Fruit fly (Drosophila melanogaster) whole organism, pupa: Measurements from ENCODE around the gene CG6051.

Experiments
- CG10348 ChIP-seq: fragments of 200-800 bp; sonication (Bioruptor generic); IDR thresholded peaks from 2 replicates; pipeline ENCODE4 v1.3.6; 2022; ENCODE audit warnings: missing biosample characterization, missing genetic modification characterization
- CG12605 ChIP-seq: fragments of 200-800 bp; sonication (Bioruptor generic); IDR thresholded peaks from 2 replicates; pipeline ENCODE4 v1.3.6; 2022; ENCODE audit warnings: missing biosample characterization, missing genetic modification characterization
- CG13204 ChIP-seq: fragments of 200-800 bp; sonication (Bioruptor generic); optimal IDR thresholded peaks from 2 replicates; lab custom pipeline; 2018; ENCODE audit warnings: missing biosample characterization, mild to moderate bottlenecking, missing genetic modification characterization, moderate library complexity
- CG14655 ChIP-seq: fragments of 200-800 bp; sonication (Bioruptor generic); optimal IDR thresholded peaks from 3 replicates; lab custom pipeline; 2017; ENCODE audit warnings: mild to moderate bottlenecking, missing biosample characterization, missing genetic modification reagents, missing genetic modification characterization
- CG15710 ChIP-seq: fragments of 200-800 bp; sonication (Bioruptor generic); optimal IDR thresholded peaks from 2 replicates; lab custom pipeline; 2018; ENCODE audit warnings: missing biosample characterization, mild to moderate bottlenecking, missing genetic modification characterization, moderate library complexity
- CG17806 ChIP-seq: fragments of 200-800 bp; sonication (Bioruptor generic); optimal IDR thresholded peaks from 2 replicates; lab custom pipeline; 2018; ENCODE audit warnings: missing biosample characterization, mild to moderate bottlenecking, missing genetic modification characterization, moderate library complexity
- CG32121 ChIP-seq: fragments of 200-800 bp; sonication (Bioruptor generic); IDR thresholded peaks from 2 replicates; pipeline ENCODE4 v1.3.6; 2022; ENCODE audit warnings: missing biosample characterization, missing genetic modification characterization
- CG34367 ChIP-seq: fragments of 200-800 bp; sonication (Bioruptor generic); optimal IDR thresholded peaks from 2 replicates; lab custom pipeline; 2018; ENCODE audit warnings: missing biosample characterization, mild to moderate bottlenecking, missing genetic modification characterization
- CG4496 ChIP-seq: fragments of 200-800 bp; sonication (Bioruptor generic); IDR thresholded peaks from 3 replicates; pipeline ENCODE4 v1.3.6; 2022; ENCODE audit warnings: missing biosample characterization, missing genetic modification characterization
- CG8159 ChIP-seq: fragments of 200-800 bp; sonication (Bioruptor generic); optimal IDR thresholded peaks from 3 replicates; lab custom pipeline; 2018; ENCODE audit warnings: missing biosample characterization, mild to moderate bottlenecking, missing genetic modification characterization, moderate library complexity
- CG8301 ChIP-seq: fragments of 200-800 bp; sonication (Bioruptor generic); optimal IDR thresholded peaks from 2 replicates; lab custom pipeline; 2018; ENCODE audit warnings: missing biosample characterization, mild to moderate bottlenecking, missing genetic modification characterization
- CG9948 ChIP-seq: fragments of 200-800 bp; sonication (Bioruptor generic); optimal IDR thresholded peaks from 2 replicates; lab custom pipeline; 2018; ENCODE audit warnings: missing biosample characterization, mild to moderate bottlenecking, missing genetic modification characterization, moderate library complexity
- D1 ChIP-seq: fragments of 200-800 bp; sonication (Bioruptor generic); optimal IDR thresholded peaks from 2 replicates; lab custom pipeline; 2018; ENCODE audit warnings: missing biosample characterization, mild to moderate bottlenecking, missing genetic modification characterization, moderate library complexity
- EcR ChIP-seq: fragments of 200-800 bp; sonication (Bioruptor generic); optimal IDR thresholded peaks from 3 replicates; lab custom pipeline; 2019; ENCODE audit warnings: missing biosample characterization, missing genetic modification characterization, mild to moderate bottlenecking, moderate library complexity, missing genetic modification reagents
- Ets98B ChIP-seq: fragments of 200-800 bp; sonication (Bioruptor generic); IDR thresholded peaks from 2 replicates; pipeline ENCODE4 v1.3.6; 2022; ENCODE audit warnings: missing biosample characterization, missing genetic modification characterization
- Pif1A ChIP-seq: fragments of 200-800 bp; sonication (Bioruptor generic); optimal IDR thresholded peaks from 3 replicates; lab custom pipeline; 2016; ENCODE audit warnings: missing biosample characterization, missing genetic modification characterization
- Pif1B ChIP-seq: fragments of 200-800 bp; sonication (Bioruptor generic); optimal IDR thresholded peaks from 3 replicates; lab custom pipeline; 2016; ENCODE audit warnings: missing biosample characterization, missing genetic modification characterization
- Snoo ChIP-seq: fragments of 200-800 bp; sonication (Bioruptor generic); optimal IDR thresholded peaks from 3 replicates; lab custom pipeline; 2017; ENCODE audit warnings: missing biosample characterization, mild to moderate bottlenecking, missing genetic modification characterization, inconsistent platforms
- fd96Ca ChIP-seq: fragments of 200-800 bp; sonication (Bioruptor generic); IDR thresholded peaks from 3 replicates; pipeline ENCODE4 v1.3.6; 2022; ENCODE audit warnings: missing biosample characterization, missing genetic modification characterization
- gl ChIP-seq: fragments of 200-800 bp; sonication (Bioruptor generic); optimal IDR thresholded peaks from 2 replicates; lab custom pipeline; 2018; ENCODE audit warnings: missing biosample characterization, mild to moderate bottlenecking, missing genetic modification characterization
- rn ChIP-seq: fragments of 200-800 bp; sonication (Bioruptor generic); IDR thresholded peaks from 2 replicates; pipeline ENCODE4 v1.3.6; 2022; ENCODE audit warnings: missing biosample characterization, missing genetic modification characterization

Gene CG6051

dm6 chr3R:27150685-27151515 is at the start of gene CG6051:
TSS of gene CG6051 (minus strand) at chr3R:27151069.
- TF ChIP-seq CG10348, result no peak
- TF ChIP-seq fd96Ca, result no peak
- TF ChIP-seq CG17806 (tag; lab: Kevin White, UChicago), result peak; percentile 24
- no peak for TF ChIP-seq CG34367 (tag; lab: Kevin White, UChicago)
- peak; percentile 6 for TF ChIP-seq CG14655 (GFP tag; lab: Kevin White, UChicago)
- no peak for TF ChIP-seq CG12605 (GFP tag; lab: Robert Waterston, UW)
- no peak for TF ChIP-seq rn (GFP tag; lab: Robert Waterston, UW)
- no peak for TF ChIP-seq EcR (GFP tag; lab: Kevin White, UChicago)
- peak; percentile 4 for TF ChIP-seq Pif1B (GFP tag; lab: Kevin White, UChicago)
- TF ChIP-seq CG8301 (tag; lab: Kevin White, UChicago), result peak; percentile 24
- no peak for TF ChIP-seq CG32121 (GFP tag; lab: Robert Waterston, UW)
- TF ChIP-seq gl (tag; lab: Kevin White, UChicago), result no peak
- no peak for TF ChIP-seq CG4496 (GFP tag; lab: Robert Waterston, UW)
- peak; percentile 44 for TF ChIP-seq CG8159 (tag; lab: Kevin White, UChicago)
- no peak for TF ChIP-seq Pif1A (GFP tag; lab: Kevin White, UChicago)
- TF ChIP-seq Ets98B (GFP tag; lab: Robert Waterston, UW), result no peak
- TF ChIP-seq CG13204, result no peak
- no peak for TF ChIP-seq CG15710 (tag; lab: Kevin White, UChicago)
- TF ChIP-seq Snoo, result peak; percentile 39
- peak; percentile 6 for TF ChIP-seq CG9948 (tag; lab: Kevin White, UChicago)
- TF ChIP-seq D1, result no peak

DNA sequence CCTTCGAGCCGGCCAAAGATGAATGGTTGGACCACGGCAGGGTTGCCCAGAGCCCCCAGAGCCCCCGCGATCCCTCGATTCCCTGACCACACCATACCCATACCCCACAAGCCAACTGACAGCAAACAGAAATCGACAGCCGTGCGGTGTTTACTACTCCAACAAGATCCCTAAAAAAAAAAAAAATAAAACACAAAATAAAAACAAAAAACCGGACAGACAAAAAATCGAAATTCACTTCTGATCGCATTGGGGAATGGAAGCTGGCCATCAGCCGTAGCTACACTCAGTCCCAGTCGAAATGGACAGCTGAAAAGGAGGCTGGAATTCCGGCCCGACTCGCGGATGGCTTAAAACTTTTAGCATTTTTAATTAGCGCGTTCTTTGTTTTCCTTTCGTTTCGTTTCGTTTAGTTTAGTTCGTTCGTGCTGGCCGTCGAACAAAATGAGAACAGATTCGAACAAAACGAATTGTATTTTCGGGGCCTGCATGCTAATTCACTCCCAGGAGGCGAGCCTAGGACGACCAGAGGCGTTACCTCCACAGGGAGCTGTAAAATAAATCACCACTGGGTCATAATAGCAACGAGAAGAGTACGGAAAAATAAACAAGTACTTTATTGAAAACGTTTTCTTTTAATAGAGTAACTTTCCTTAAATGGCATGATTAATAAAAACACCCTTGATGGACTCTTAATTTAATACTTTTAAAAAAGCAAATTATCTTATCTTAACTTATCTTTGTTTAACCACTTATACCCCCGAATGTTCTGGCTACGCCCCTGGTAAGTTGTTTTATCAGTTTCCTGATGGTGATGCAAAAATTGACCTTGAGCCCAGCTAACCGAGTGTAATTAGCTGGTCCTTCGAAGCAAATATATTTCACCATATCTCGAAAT is 48.3 kb upstream of the CG6051 start:
- TF ChIP-seq gl (tag; lab: Kevin White, UChicago), result no peak
- TF ChIP-seq CG17806 (tag; lab: Kevin White, UChicago), result peak; percentile 43
- peak; percentile 79 for TF ChIP-seq CG15710 (tag; lab: Kevin White, UChicago)
- peak; percentile 10 for TF ChIP-seq CG13204
- TF ChIP-seq CG34367 (tag; lab: Kevin White, UChicago), result peak; percentile 11
- TF ChIP-seq D1, result no peak
- peak; percentile 46 for TF ChIP-seq CG9948 (tag; lab: Kevin White, UChicago)
- peak; percentile 78 for TF ChIP-seq CG8159 (tag; lab: Kevin White, UChicago)
- TF ChIP-seq CG12605 (GFP tag; lab: Robert Waterston, UW), result no peak
- TF ChIP-seq CG10348, result no peak

DNA sequence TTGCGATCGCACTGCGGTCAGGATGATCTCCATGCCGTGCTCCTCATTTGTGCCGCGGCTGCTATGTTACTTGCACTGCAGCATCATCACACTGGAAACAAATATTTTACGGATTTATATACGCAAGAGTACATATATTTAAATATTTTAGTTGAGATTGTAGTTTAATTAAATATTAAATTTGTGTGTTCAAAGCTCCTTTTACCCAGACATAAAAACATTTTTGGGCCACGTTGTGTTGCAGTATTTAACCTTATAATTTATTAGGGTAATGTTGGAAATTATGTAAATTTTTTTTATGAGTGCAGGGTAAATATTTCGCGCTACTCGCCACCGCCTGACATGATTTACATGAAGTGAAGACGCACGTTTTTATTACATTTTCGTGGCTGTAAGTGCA is 46.7 kb upstream of the CG6051 start:
- TF ChIP-seq CG15710 (tag; lab: Kevin White, UChicago) (peak; percentile 34), Pif1A (GFP tag; lab: Kevin White, UChicago) (peak; percentile 46), EcR (GFP tag; lab: Kevin White, UChicago) (no peak), fd96Ca (no peak), Snoo (no peak), CG9948 (tag; lab: Kevin White, UChicago) (peak; percentile 67), CG12605 (GFP tag; lab: Robert Waterston, UW) (no peak), Ets98B (GFP tag; lab: Robert Waterston, UW) (no peak), CG8301 (tag; lab: Kevin White, UChicago) (peak; percentile 30), CG4496 (GFP tag; lab: Robert Waterston, UW) (no peak), CG34367 (tag; lab: Kevin White, UChicago) (peak; percentile 15), gl (tag; lab: Kevin White, UChicago) (no peak), CG8159 (tag; lab: Kevin White, UChicago) (peak; percentile 68), CG14655 (GFP tag; lab: Kevin White, UChicago) (peak; percentile 50), D1 (no peak), rn (GFP tag; lab: Robert Waterston, UW) (no peak), CG10348 (no peak), CG32121 (GFP tag; lab: Robert Waterston, UW) (no peak), Pif1B (GFP tag; lab: Kevin White, UChicago) (no peak), CG13204 (no peak), CG17806 (tag; lab: Kevin White, UChicago) (peak; percentile 63)
- TF ChIP-seq, all 21 proteins: peak for 8

dm6 chr3R:27196866-27197265 is 46.0 kb upstream of the CG6051 start:
- TF ChIP-seq Pif1B (GFP tag; lab: Kevin White, UChicago) (no peak), CG8159 (tag; lab: Kevin White, UChicago) (no peak), EcR (GFP tag; lab: Kevin White, UChicago) (no peak), CG14655 (GFP tag; lab: Kevin White, UChicago) (no peak), fd96Ca (no peak), CG10348 (no peak), D1 (no peak), Pif1A (GFP tag; lab: Kevin White, UChicago) (no peak), CG12605 (GFP tag; lab: Robert Waterston, UW) (no peak), CG4496 (GFP tag; lab: Robert Waterston, UW) (no peak), rn (GFP tag; lab: Robert Waterston, UW) (no peak), CG32121 (GFP tag; lab: Robert Waterston, UW) (no peak), Ets98B (GFP tag; lab: Robert Waterston, UW) (no peak), gl (tag; lab: Kevin White, UChicago) (no peak), CG34367 (tag; lab: Kevin White, UChicago) (no peak), CG15710 (tag; lab: Kevin White, UChicago) (no peak), CG8301 (tag; lab: Kevin White, UChicago) (no peak), Snoo (no peak), CG13204 (no peak)
